Fruit fly (Drosophila melanogaster) whole organism, embryonic: ENCODE results near the gene CG32708.
A peak's percentile ranks its signal among the peaks of the same experiment; 100 is the strongest.

ENCODE experiments used
- Awh ChIP-seq: fragments of 200-800 bp; sonication (Bioruptor generic); IDR thresholded peaks from 2 replicates; pipeline ENCODE4, ENCODE4 v1.3.6; 2022; ENCODE audit warnings: missing biosample characterization, missing genetic modification characterization
- CG10209 ChIP-seq: fragments of 200-800 bp; sonication (Bioruptor generic); optimal IDR thresholded peaks from 3 replicates; lab custom pipeline; 2017; ENCODE audit warnings: missing biosample characterization, mild to moderate bottlenecking, missing genetic modification characterization, missing genetic modification reagents
- CG10274 ChIP-seq: fragments of 200-800 bp; sonication (Bioruptor generic); optimal IDR thresholded peaks from 3 replicates; lab custom pipeline; 2017; ENCODE audit warnings: missing biosample characterization, mild to moderate bottlenecking, missing genetic modification characterization
- CG11398 ChIP-seq: fragments of 200-800 bp; sonication (Bioruptor generic); optimal IDR thresholded peaks from 2 replicates; lab custom pipeline; 2016; ENCODE audit warnings: missing biosample characterization, missing genetic modification characterization
- CG11696 ChIP-seq: fragments of 200-800 bp; sonication (Bioruptor generic); IDR thresholded peaks from 2 replicates; pipeline ENCODE4 v1.3.6; 2022; ENCODE audit warnings: missing biosample characterization, missing genetic modification characterization
- CG12071 ChIP-seq: fragments of 200-800 bp; sonication (Bioruptor generic); optimal IDR thresholded peaks from 3 replicates; lab custom pipeline; 2018; ENCODE audit warnings: missing biosample characterization, mild to moderate bottlenecking, missing genetic modification characterization
- CG13894 ChIP-seq: fragments of 200-800 bp; sonication (Bioruptor generic); optimal IDR thresholded peaks from 3 replicates; lab custom pipeline; 2018; ENCODE audit warnings: missing biosample characterization, mild to moderate bottlenecking, missing genetic modification characterization, moderate library complexity
- CG14860 ChIP-seq: fragments of 200-800 bp; sonication (Bioruptor generic); IDR thresholded peaks from 3 replicates; pipeline ENCODE4 v1.3.6; 2022; ENCODE audit warnings: missing biosample characterization, missing genetic modification characterization; ENCODE audit not compliant: partially characterized antibody
- CG15601 ChIP-seq: fragments of 200-800 bp; sonication (Bioruptor generic); optimal IDR thresholded peaks from 3 replicates; lab custom pipeline; 2019; ENCODE audit warnings: missing biosample characterization, mild to moderate bottlenecking, missing genetic modification characterization, moderate library complexity
- CG16779 ChIP-seq: fragments of 200-800 bp; sonication (Bioruptor generic); IDR thresholded peaks from 2 replicates; pipeline ENCODE4 v1.3.6; 2022; ENCODE audit warnings: missing biosample characterization, missing genetic modification characterization
- CG17186 ChIP-seq: fragments of 200-800 bp; sonication (Bioruptor generic); optimal IDR thresholded peaks from 3 replicates; lab custom pipeline; 2017; ENCODE audit warnings: missing biosample characterization, missing genetic modification reagents, missing genetic modification characterization
- CG17361 ChIP-seq: fragments of 200-800 bp; sonication (Bioruptor generic); IDR thresholded peaks from 3 replicates; pipeline ENCODE4 v1.3.6; 2022; ENCODE audit warnings: missing biosample characterization, missing genetic modification characterization
- CG18476 ChIP-seq: fragments of 200-800 bp; sonication (Bioruptor generic); optimal IDR thresholded peaks from 2 replicates; lab custom pipeline; 2016; ENCODE audit warnings: missing biosample characterization, mild to moderate bottlenecking, missing genetic modification characterization
- CG2120 ChIP-seq: fragments of 200-800 bp; sonication (Bioruptor generic); optimal IDR thresholded peaks from 3 replicates; lab custom pipeline; 2016; ENCODE audit warnings: missing biosample characterization, missing genetic modification characterization
- CG34224 ChIP-seq: fragments of 200-800 bp; sonication (Bioruptor generic); IDR thresholded peaks from 3 replicates; pipeline ENCODE4 v1.3.6; 2022; ENCODE audit warnings: missing biosample characterization, missing genetic modification characterization; ENCODE audit not compliant: partially characterized antibody
- CG6791 ChIP-seq: fragments of 200-800 bp; sonication (Bioruptor generic); IDR thresholded peaks from 3 replicates; pipeline ENCODE4 v1.3.6; 2022; ENCODE audit warnings: missing biosample characterization, missing genetic modification characterization; ENCODE audit not compliant: partially characterized antibody
- CG6854 ChIP-seq: fragments of 200-800 bp; sonication (Bioruptor generic); optimal IDR thresholded peaks from 3 replicates; lab custom pipeline; 2017; ENCODE audit warnings: missing biosample characterization, mild to moderate bottlenecking, missing genetic modification characterization
- CG7786 ChIP-seq: fragments of 200-800 bp; sonication (Bioruptor generic); optimal IDR thresholded peaks from 2 replicates; lab custom pipeline; 2016; ENCODE audit warnings: missing biosample characterization, missing genetic modification characterization
- CG7987 ChIP-seq: fragments of 200-800 bp; sonication (Bioruptor generic); optimal IDR thresholded peaks from 2 replicates; lab custom pipeline; 2018; ENCODE audit warnings: missing biosample characterization, mild to moderate bottlenecking, missing genetic modification characterization, moderate library complexity
- CG8281 ChIP-seq: fragments of 200-800 bp; sonication (Bioruptor generic); optimal IDR thresholded peaks from 2 replicates; lab custom pipeline; 2018; ENCODE audit warnings: missing biosample characterization, mild to moderate bottlenecking, missing genetic modification characterization, moderate library complexity
- CG8290 ChIP-seq, 3 experiments: fragments of 200-800 bp; sonication (Bioruptor generic); optimal IDR thresholded peaks; 2 replicates each; lab custom pipeline; 2016 to 2019; ENCODE audit warnings: missing biosample characterization in 3 of 3, missing genetic modification characterization in 3 of 3, mild to moderate bottlenecking in 2 of 3, moderate library complexity in 1 of 3
- CG8924 ChIP-seq: fragments of 200-800 bp; optimal IDR thresholded peaks from 3 replicates; lab custom pipeline; 2019; ENCODE audit warnings: missing biosample characterization, mild to moderate bottlenecking, missing genetic modification characterization, moderate library complexity
- Deaf1 ChIP-seq: fragments of 200-800 bp; optimal IDR thresholded peaks from 3 replicates; lab custom pipeline; 2019; ENCODE audit warnings: missing biosample characterization, mild to moderate bottlenecking, missing genetic modification characterization, moderate library complexity
- Elba2 ChIP-seq: fragments of 200-800 bp; sonication (Bioruptor generic); optimal IDR thresholded peaks from 3 replicates; lab custom pipeline; 2016; ENCODE audit warnings: missing biosample characterization, missing genetic modification characterization
- H15 ChIP-seq: fragments of 200-800 bp; sonication (Bioruptor generic); IDR thresholded peaks from 3 replicates; pipeline ENCODE4 v1.3.6; 2022; ENCODE audit warnings: missing biosample characterization, missing genetic modification characterization
- Poxn ChIP-seq: fragments of 200-800 bp; sonication (Bioruptor generic); IDR thresholded peaks from 2 replicates; pipeline ENCODE4 v1.3.6; 2022; ENCODE audit warnings: missing biosample characterization, missing genetic modification characterization
- Sox100B ChIP-seq: fragments of 200-800 bp; sonication (Bioruptor generic); optimal IDR thresholded peaks from 3 replicates; lab custom pipeline; 2018; ENCODE audit warnings: missing biosample characterization, mild to moderate bottlenecking, missing genetic modification characterization
- TFAM ChIP-seq: fragments of 200-800 bp; sonication (Bioruptor generic); optimal IDR thresholded peaks from 2 replicates; lab custom pipeline; 2017; ENCODE audit warnings: missing biosample characterization, missing genetic modification characterization, inconsistent platforms
- Usf ChIP-seq: fragments of 200-800 bp; sonication (Bioruptor generic); optimal IDR thresholded peaks from 2 replicates; lab custom pipeline; 2017; ENCODE audit warnings: missing genotype, missing biosample characterization, missing genetic modification characterization
- ac ChIP-seq: fragments of 200-800 bp; sonication (Bioruptor generic); optimal IDR thresholded peaks from 3 replicates; lab custom pipeline; 2017; ENCODE audit warnings: missing biosample characterization, mild to moderate bottlenecking, missing genetic modification characterization
- ap ChIP-seq: fragments of 200-800 bp; sonication (Bioruptor generic); IDR thresholded peaks from 2 replicates; pipeline ENCODE4 v1.3.6; 2022; ENCODE audit warnings: missing biosample characterization, missing genetic modification characterization
- chif ChIP-seq, 2 experiments: fragments of 200-800 bp; sonication (Bioruptor generic); optimal IDR thresholded peaks; 3 replicates each; lab custom pipeline; 2016; ENCODE audit warnings: missing biosample characterization in 2 of 2, missing genetic modification characterization in 2 of 2
- chinmo ChIP-seq: fragments of 200-800 bp; sonication (Bioruptor generic); IDR thresholded peaks from 4 replicates; pipeline ENCODE4 v1.3.6; 2022; ENCODE audit warnings: missing biosample characterization, missing genetic modification characterization; ENCODE audit not compliant: partially characterized antibody
- da ChIP-seq: fragments of 200-800 bp; sonication (Bioruptor generic); optimal IDR thresholded peaks from 2 replicates; lab custom pipeline; 2016; ENCODE audit warnings: missing biosample characterization, missing genetic modification characterization
- grn ChIP-seq: fragments of 200-800 bp; sonication (Bioruptor generic); optimal IDR thresholded peaks from 3 replicates; lab custom pipeline; 2017; ENCODE audit warnings: missing biosample characterization, missing genetic modification characterization
- her ChIP-seq: fragments of 200-800 bp; sonication (Bioruptor generic); optimal IDR thresholded peaks from 2 replicates; lab custom pipeline; 2016; ENCODE audit warnings: missing biosample characterization, missing genetic modification characterization
- hth ChIP-seq: fragments of >200 bp; optimal IDR thresholded peaks from 2 replicates; lab custom pipeline; 2017; ENCODE audit warnings: inconsistent platforms
- jing ChIP-seq: fragments of 200-800 bp; sonication (Bioruptor generic); optimal IDR thresholded peaks from 2 replicates; lab custom pipeline; 2018; ENCODE audit warnings: missing biosample characterization, mild to moderate bottlenecking, missing genetic modification characterization
- ken ChIP-seq: fragments of 200-800 bp; sonication (Bioruptor generic); IDR thresholded peaks from 3 replicates; pipeline ENCODE4 v1.3.6; 2022; ENCODE audit warnings: missing biosample characterization, missing genetic modification characterization
- lab ChIP-seq: fragments of 200-800 bp; sonication (Bioruptor generic); optimal IDR thresholded peaks from 3 replicates; lab custom pipeline; 2017; ENCODE audit warnings: missing biosample characterization, missing genetic modification characterization, mild to moderate bottlenecking, moderate library complexity, missing genetic modification reagents
- lola ChIP-seq, 3 experiments: fragments of >200 bp in 2 of 3; fragments of 200-800 bp in 1 of 3; sonication (Bioruptor generic) in 1 of 3; optimal IDR thresholded peaks; 2 replicates each; lab custom pipeline; 2017 to 2019; ENCODE audit warnings: missing biosample characterization in 3 of 3, missing genetic modification characterization in 3 of 3, mild to moderate bottlenecking in 1 of 3, moderate library complexity in 1 of 3
- maf-S ChIP-seq: fragments of 200-800 bp; sonication (Bioruptor generic); optimal IDR thresholded peaks from 2 replicates; lab custom pipeline; 2016; ENCODE audit warnings: missing biosample characterization, missing genetic modification characterization
- mld ChIP-seq: fragments of 200-800 bp; sonication (Bioruptor generic); IDR thresholded peaks from 3 replicates; pipeline ENCODE4 v1.3.6; 2022; ENCODE audit warnings: missing biosample characterization, missing genetic modification characterization; ENCODE audit not compliant: partially characterized antibody
- otp ChIP-seq: fragments of 200-800 bp; sonication (Bioruptor generic); IDR thresholded peaks from 3 replicates; pipeline ENCODE4, ENCODE4 v1.3.6; 2022; ENCODE audit warnings: missing biosample characterization, missing genetic modification characterization
- p53 ChIP-seq: fragments of 200-800 bp; sonication (Bioruptor generic); optimal IDR thresholded peaks from 2 replicates; lab custom pipeline; 2016; ENCODE audit warnings: missing biosample characterization, missing genetic modification characterization
- pho ChIP-seq: fragments of 200-800 bp; sonication (Bioruptor generic); optimal IDR thresholded peaks from 2 replicates; lab custom pipeline; 2016; ENCODE audit warnings: missing biosample characterization, missing genetic modification characterization
- rib ChIP-seq: fragments of 200-800 bp; sonication (Bioruptor generic); IDR thresholded peaks from 2 replicates; pipeline ENCODE4 v1.3.6; 2022; ENCODE audit warnings: missing biosample characterization, missing genetic modification characterization
- seq ChIP-seq: fragments of 200-800 bp; sonication (Bioruptor generic); IDR thresholded peaks from 2 replicates; pipeline ENCODE4 v1.3.6; 2022; ENCODE audit warnings: missing biosample characterization, missing genetic modification characterization
- tap ChIP-seq: fragments of 200-800 bp; optimal IDR thresholded peaks from 3 replicates; lab custom pipeline; 2019; ENCODE audit warnings: missing biosample characterization, mild to moderate bottlenecking, missing genetic modification characterization, moderate library complexity
- vnd ChIP-seq: fragments of 200-800 bp; sonication (Bioruptor generic); IDR thresholded peaks from 3 replicates; pipeline ENCODE4 v1.3.6; 2022; ENCODE audit warnings: missing biosample characterization, missing genetic modification characterization; ENCODE audit not compliant: partially characterized antibody

Gene CG32708

DNA sequence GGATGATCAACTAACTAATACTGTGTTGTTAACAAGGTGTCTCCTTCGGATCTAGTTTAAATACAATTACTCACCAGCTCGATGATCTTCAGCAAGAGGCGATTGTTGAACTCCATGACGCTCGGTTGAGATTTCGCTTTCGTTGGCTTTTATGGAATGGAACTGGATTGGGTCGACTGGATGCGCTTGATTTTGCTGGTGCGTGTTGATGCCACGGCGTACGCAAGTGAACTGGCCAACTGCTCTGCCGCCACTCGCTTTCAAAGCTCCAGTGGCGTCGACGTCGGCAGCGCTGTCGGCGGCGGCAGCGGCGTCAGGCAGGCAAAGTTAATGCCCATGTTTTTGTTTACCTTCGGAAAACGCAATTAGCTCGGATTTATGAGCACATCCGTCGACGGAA lies 7.5 kb upstream of the CG32708 start, which contains the start of gene CG44325 (continued):
- no peak for TF ChIP-seq grn (GFP tag; lab: Kevin White, UChicago)
- no peak for TF ChIP-seq CG6791 (GFP tag; lab: Robert Waterston, UW)
- no peak for TF ChIP-seq p53 (GFP tag; lab: Kevin White, UChicago)
- no peak for TF ChIP-seq CG14860 (GFP tag; lab: Robert Waterston, UW)
- TF ChIP-seq CG15601 (tag; lab: Kevin White, UChicago): peak; percentile 11
- TF ChIP-seq CG10274 (GFP tag; lab: Kevin White, UChicago): no peak
- TF ChIP-seq seq: no peak
- no peak for TF ChIP-seq pho (GFP tag; lab: Kevin White, UChicago)
- peak; percentile 57; the same call in 2 of the 4 replicates for TF ChIP-seq chinmo
- peak; percentile 53 for TF ChIP-seq CG7987
- no peak for TF ChIP-seq her
- TF ChIP-seq lab (GFP tag; lab: Kevin White, UChicago): peak; percentile 60
- TF ChIP-seq mld (GFP tag; lab: Robert Waterston, UW): no peak
- TF ChIP-seq rib (GFP tag; lab: Robert Waterston, UW): 0 out of 2 replicates have a peak, but pooled peaks have one; percentile 37
- no peak for TF ChIP-seq CG8290 (GFP tag; optimal IDR thresholded peaks at IDR 0.05; lab: Kevin White, UChicago)
- TF ChIP-seq CG8290 (tag; optimal IDR thresholded peaks at IDR 0.05; lab: Kevin White, UChicago): peak in 1 of 2 experiments; percentile 70
- no peak for TF ChIP-seq Poxn (GFP tag; lab: Robert Waterston, UW)
- TF ChIP-seq CG13894 (tag; lab: Kevin White, UChicago): peak; percentile 45
- no peak for TF ChIP-seq CG11696 (GFP tag; lab: Robert Waterston, UW)
- TF ChIP-seq CG18476 (GFP tag; lab: Kevin White, UChicago): peak; percentile 8
- TF ChIP-seq ac (GFP tag; lab: Kevin White, UChicago): no peak
- TF ChIP-seq Deaf1 (tag; lab: Kevin White, UChicago): peak; percentile 13
- 0 out of 2 replicates have a peak, but pooled peaks have one; percentile 40 for TF ChIP-seq CG16779 (GFP tag; lab: Robert Waterston, UW)
- TF ChIP-seq Sox100B: no peak
- TF ChIP-seq CG8924 (tag; lab: Kevin White, UChicago): peak; percentile 15
- no peak for TF ChIP-seq CG34224 (GFP tag; lab: Robert Waterston, UW)
- peak; percentile 39 for TF ChIP-seq CG12071 (GFP tag; lab: Kevin White, UChicago)
- TF ChIP-seq CG17186 (GFP tag; lab: Kevin White, UChicago): no peak
- no peak for TF ChIP-seq CG6854 (GFP tag; lab: Kevin White, UChicago)
- TF ChIP-seq H15: no peak
- TF ChIP-seq lola (GFP tag; optimal IDR thresholded peaks at IDR 0.05; lab: Kevin White, UChicago): no peak
- TF ChIP-seq CG11398 (GFP tag; lab: Kevin White, UChicago): peak; percentile 16
- no peak for TF ChIP-seq da (GFP tag; lab: Kevin White, UChicago)
- TF ChIP-seq hth (lab: Kevin White, UChicago): no peak
- TF ChIP-seq otp (GFP tag; lab: Robert Waterston, UW): no peak
- no peak for TF ChIP-seq tap (tag; lab: Kevin White, UChicago)
- no peak for TF ChIP-seq CG10209 (GFP tag; lab: Kevin White, UChicago)
- no peak for TF ChIP-seq maf-S (GFP tag; lab: Kevin White, UChicago)
- no peak for TF ChIP-seq jing
- no peak for TF ChIP-seq ken (GFP tag; lab: Robert Waterston, UW)
- no peak for TF ChIP-seq Elba2 (GFP tag; lab: Kevin White, UChicago)
- TF ChIP-seq Usf: no peak
- TF ChIP-seq Awh (GFP tag; lab: Robert Waterston, UW): no peak
- peak; percentile 30; the same call in 1 of the 2 replicates for TF ChIP-seq ap (GFP tag; lab: Robert Waterston, UW)
- no peak for TF ChIP-seq CG17361 (GFP tag; lab: Robert Waterston, UW)
- no peak for TF ChIP-seq CG8281 (tag; lab: Kevin White, UChicago)
- TF ChIP-seq TFAM (GFP tag; lab: Kevin White, UChicago): no peak
- no peak for TF ChIP-seq chif (GFP tag; optimal IDR thresholded peaks at IDR 0.05; lab: Kevin White, UChicago)
- TF ChIP-seq CG2120: no peak
- no peak for TF ChIP-seq vnd (GFP tag; lab: Robert Waterston, UW)
- no peak for TF ChIP-seq CG7786
